Worm (Caenorhabditis elegans) whole organism, L3 larva: ENCODE data around the gene C45G9.10.

ENCODE experiments used
- elt-3 ChIP-seq, 3 experiments: fragments of 150-350 bp in 1 of 3; sonication (generic microtip) in 2 of 3; optimal IDR thresholded peaks; 2 replicates in 2 of 3; 4 replicates in 1 of 3; lab custom pipeline; 2014 to 2017; ENCODE audit warnings: missing biosample characterization in 3 of 3, missing genetic modification characterization in 3 of 3
- lin-39 ChIP-seq: fragments of 150-350 bp; optimal IDR thresholded peaks from 2 replicates; lab custom pipeline; 2018; ENCODE audit warnings: missing biosample characterization, missing genetic modification reagents, missing genetic modification characterization
- mdl-1 ChIP-seq: fragments of 150-350 bp; optimal IDR thresholded peaks from 2 replicates; lab custom pipeline; 2014; ENCODE audit warnings: missing biosample characterization, missing genetic modification characterization
- nhr-237 ChIP-seq: fragments of 150-350 bp; optimal IDR thresholded peaks from 2 replicates; lab custom pipeline; 2014; ENCODE audit warnings: missing biosample characterization, missing genetic modification characterization
- nhr-28 ChIP-seq: fragments of 150-350 bp; optimal IDR thresholded peaks from 2 replicates; lab custom pipeline; 2014; ENCODE audit warnings: missing biosample characterization, missing genetic modification characterization
- nhr-77 ChIP-seq: fragments of 150-350 bp; optimal IDR thresholded peaks from 2 replicates; lab custom pipeline; 2014; ENCODE audit warnings: missing biosample characterization, missing genetic modification characterization
- snpc-4 ChIP-seq: fragments of 150-350 bp; optimal IDR thresholded peaks from 2 replicates; lab custom pipeline; 2014; ENCODE audit warnings: missing biosample characterization, missing genetic modification characterization

ce11 chrIII:5053541-5053940 is 8.2 kb downstream of the C45G9.10 start, which contains the start of gene C45G9.8:
- TF ChIP-seq mdl-1 (tag; lab: Kevin White, UChicago) (no peak), elt-3 (tag; optimal IDR thresholded peaks at IDR 0.05; lab: Kevin White, UChicago) (no peak), snpc-4 (tag; lab: Kevin White, UChicago) (no peak), nhr-28 (tag; lab: Kevin White, UChicago) (no peak), nhr-237 (tag; lab: Kevin White, UChicago) (no peak), nhr-77 (tag; lab: Kevin White, UChicago) (no peak), lin-39 (tag; lab: Kevin White, UChicago) (no peak)
